Worm (Caenorhabditis elegans) whole organism, late embryonic: ENCODE measurements around the gene srh-1.

Source experiments
- F13H6.1 ChIP-seq: sonication (generic microtip); optimal IDR thresholded peaks from 2 replicates; lab custom pipeline; 2016; ENCODE audit warnings: missing genetic modification characterization, missing compliant biosample characterization
- K09A11.1 ChIP-seq: sonication (generic microtip); optimal IDR thresholded peaks from 2 replicates; lab custom pipeline; 2017; ENCODE audit warnings: antibody characterized with exemption, mild to moderate bottlenecking, missing genetic modification characterization, missing compliant biosample characterization; ENCODE audit not compliant: insufficient read depth
- Y22D7AL.16 ChIP-seq: sonication (generic microtip); optimal IDR thresholded peaks from 2 replicates; lab custom pipeline; 2016; ENCODE audit warnings: missing genetic modification characterization, missing compliant biosample characterization
- ama-1 ChIP-seq: fragments of 150-350 bp; optimal IDR thresholded peaks from 2 replicates; lab custom pipeline; 2014
- ceh-19 ChIP-seq: fragments of 200-800 bp; sonication (Bioruptor generic); optimal IDR thresholded peaks from 2 replicates; lab custom pipeline; 2018; ENCODE audit warnings: mild to moderate bottlenecking, missing genetic modification characterization, missing compliant biosample characterization
- ceh-2 ChIP-seq: sonication (generic microtip); optimal IDR thresholded peaks from 2 replicates; lab custom pipeline; 2016; ENCODE audit warnings: missing genotype, missing genetic modification characterization, missing compliant biosample characterization
- ceh-22 ChIP-seq: sonication (generic microtip); optimal IDR thresholded peaks from 2 replicates; lab custom pipeline; 2017; ENCODE audit warnings: missing biosample characterization, missing genetic modification characterization
- ceh-24 ChIP-seq: sonication (generic microtip); optimal IDR thresholded peaks from 2 replicates; lab custom pipeline; 2016; ENCODE audit warnings: mild to moderate bottlenecking, missing genetic modification characterization, missing compliant biosample characterization
- ceh-31 ChIP-seq: sonication (generic microtip); optimal IDR thresholded peaks from 2 replicates; lab custom pipeline; 2016; ENCODE audit warnings: missing genetic modification characterization, missing compliant biosample characterization
- ceh-48 ChIP-seq: sonication (generic microtip); optimal IDR thresholded peaks from 2 replicates; lab custom pipeline; 2016; ENCODE audit warnings: missing genetic modification characterization, inconsistent platforms, missing compliant biosample characterization
- che-1 ChIP-seq: sonication (generic microtip); optimal IDR thresholded peaks from 2 replicates; lab custom pipeline; 2016; ENCODE audit warnings: mild to moderate bottlenecking, missing genetic modification characterization, missing compliant biosample characterization
- dmd-4 ChIP-seq: sonication (generic microtip); optimal IDR thresholded peaks from 2 replicates; lab custom pipeline; 2016; ENCODE audit warnings: borderline replicate concordance, missing genetic modification characterization, missing compliant biosample characterization
- dve-1 ChIP-seq: sonication (generic microtip); optimal IDR thresholded peaks from 2 replicates; lab custom pipeline; 2017; ENCODE audit warnings: antibody characterized with exemption, mild to moderate bottlenecking, missing genetic modification characterization, missing compliant biosample characterization
- ets-4 ChIP-seq: sonication (generic microtip); optimal IDR thresholded peaks from 2 replicates; lab custom pipeline; 2016; ENCODE audit warnings: missing genetic modification characterization, missing compliant biosample characterization
- eyg-1 ChIP-seq: sonication (generic microtip); optimal IDR thresholded peaks from 2 replicates; lab custom pipeline; 2016; ENCODE audit warnings: missing genotype, missing genetic modification characterization, missing compliant biosample characterization
- fax-1 ChIP-seq: sonication (generic microtip); optimal IDR thresholded peaks from 2 replicates; lab custom pipeline; 2016; ENCODE audit warnings: missing genotype, missing genetic modification characterization, missing compliant biosample characterization
- fkh-10 ChIP-seq: fragments of 150-350 bp; optimal IDR thresholded peaks from 2 replicates; lab custom pipeline; 2014; ENCODE audit warnings: missing biosample characterization, missing genetic modification reagents, missing genetic modification characterization
- hlh-13 ChIP-seq: fragments of 200-800 bp; sonication (Bioruptor generic); optimal IDR thresholded peaks from 2 replicates; lab custom pipeline; 2018; ENCODE audit warnings: mild to moderate bottlenecking, missing genetic modification characterization, missing compliant biosample characterization
- hlh-30 ChIP-seq: sonication (generic microtip); optimal IDR thresholded peaks from 2 replicates; lab custom pipeline; 2017; ENCODE audit warnings: antibody characterized with exemption, missing genetic modification characterization, missing compliant biosample characterization; ENCODE audit not compliant: insufficient read depth
- hlh-8 ChIP-seq: sonication (generic microtip); optimal IDR thresholded peaks from 2 replicates; lab custom pipeline; 2016; ENCODE audit warnings: missing genotype, missing genetic modification characterization, missing compliant biosample characterization
- lim-6 ChIP-seq: sonication (generic microtip); optimal IDR thresholded peaks from 2 replicates; lab custom pipeline; 2016; ENCODE audit warnings: missing genetic modification characterization, missing compliant biosample characterization
- lin-11 ChIP-seq: fragments of 200-800 bp; sonication (Bioruptor generic); optimal IDR thresholded peaks from 2 replicates; lab custom pipeline; 2018; ENCODE audit warnings: mild to moderate bottlenecking, missing genetic modification characterization, missing compliant biosample characterization
- mec-3 ChIP-seq: sonication (generic microtip); optimal IDR thresholded peaks from 2 replicates; lab custom pipeline; 2016; ENCODE audit warnings: borderline replicate concordance, missing genetic modification characterization, missing compliant biosample characterization
- nhr-11 ChIP-seq: fragments of 150-350 bp; optimal IDR thresholded peaks from 2 replicates; lab custom pipeline; 2014; ENCODE audit warnings: missing biosample characterization, missing genetic modification characterization
- npax-4 ChIP-seq: sonication (generic microtip); optimal IDR thresholded peaks from 2 replicates; lab custom pipeline; 2016; ENCODE audit warnings: missing genetic modification characterization, missing compliant biosample characterization
- odd-2 ChIP-seq: sonication (generic microtip); optimal IDR thresholded peaks from 2 replicates; lab custom pipeline; 2017; ENCODE audit warnings: antibody characterized with exemption, mild to moderate bottlenecking, missing genetic modification characterization, missing compliant biosample characterization
- pag-3 ChIP-seq: sonication (generic microtip); optimal IDR thresholded peaks from 2 replicates; lab custom pipeline; 2016; ENCODE audit warnings: missing compliant biosample characterization, missing genetic modification characterization, borderline replicate concordance
- pat-9 ChIP-seq: fragments of 200-800 bp; sonication (Bioruptor generic); optimal IDR thresholded peaks from 2 replicates; lab custom pipeline; 2018; ENCODE audit warnings: mild to moderate bottlenecking, missing genetic modification characterization, moderate library complexity, missing compliant biosample characterization
- pha-4 ChIP-seq: fragments of 150-350 bp; optimal IDR thresholded peaks from 2 replicates; lab custom pipeline; 2018; ENCODE audit warnings: missing biosample characterization, missing genetic modification reagents, missing genetic modification characterization
- pqm-1 ChIP-seq: sonication (generic microtip); optimal IDR thresholded peaks from 2 replicates; lab custom pipeline; 2016; ENCODE audit warnings: missing genetic modification characterization, missing compliant biosample characterization
- pros-1 ChIP-seq: fragments of 150-350 bp; optimal IDR thresholded peaks from 2 replicates; lab custom pipeline; 2014; ENCODE audit warnings: missing biosample characterization, missing genetic modification reagents, missing genetic modification characterization
- ref-2 ChIP-seq: sonication (generic microtip); optimal IDR thresholded peaks from 2 replicates; lab custom pipeline; 2016; ENCODE audit warnings: missing genetic modification characterization, missing compliant biosample characterization
- rnt-1 ChIP-seq: sonication (generic microtip); optimal IDR thresholded peaks from 2 replicates; lab custom pipeline; 2016; ENCODE audit warnings: missing genetic modification characterization, missing compliant biosample characterization
- sox-2 ChIP-seq: fragments of 200-800 bp; sonication (Bioruptor generic); IDR thresholded peaks from 2 replicates; pipeline ENCODE4 v1.3.6; 2022; ENCODE audit warnings: missing genetic modification reagents, missing genetic modification characterization, missing compliant biosample characterization
- syd-9 ChIP-seq: sonication (generic microtip); optimal IDR thresholded peaks from 2 replicates; lab custom pipeline; 2016; ENCODE audit warnings: mild to moderate bottlenecking, missing genetic modification characterization, moderate library complexity, missing compliant biosample characterization
- tbx-2 ChIP-seq: sonication (generic microtip); optimal IDR thresholded peaks from 2 replicates; lab custom pipeline; 2016; ENCODE audit warnings: missing genetic modification characterization, missing compliant biosample characterization
- tbx-7 ChIP-seq: sonication (generic microtip); optimal IDR thresholded peaks from 2 replicates; lab custom pipeline; 2016; ENCODE audit warnings: missing genotype, missing genetic modification characterization, missing compliant biosample characterization
- ttx-3 ChIP-seq: sonication (generic microtip); optimal IDR thresholded peaks from 2 replicates; lab custom pipeline; 2016; ENCODE audit warnings: missing genetic modification reagents, missing genetic modification characterization, missing compliant biosample characterization
- unc-42 ChIP-seq: sonication (generic microtip); optimal IDR thresholded peaks from 2 replicates; lab custom pipeline; 2016; ENCODE audit warnings: missing genotype, missing genetic modification characterization, missing compliant biosample characterization
- zip-5 ChIP-seq: sonication (generic microtip); optimal IDR thresholded peaks from 2 replicates; lab custom pipeline; 2016; ENCODE audit warnings: missing genetic modification characterization, missing compliant biosample characterization

srh-1 gene

DNA sequence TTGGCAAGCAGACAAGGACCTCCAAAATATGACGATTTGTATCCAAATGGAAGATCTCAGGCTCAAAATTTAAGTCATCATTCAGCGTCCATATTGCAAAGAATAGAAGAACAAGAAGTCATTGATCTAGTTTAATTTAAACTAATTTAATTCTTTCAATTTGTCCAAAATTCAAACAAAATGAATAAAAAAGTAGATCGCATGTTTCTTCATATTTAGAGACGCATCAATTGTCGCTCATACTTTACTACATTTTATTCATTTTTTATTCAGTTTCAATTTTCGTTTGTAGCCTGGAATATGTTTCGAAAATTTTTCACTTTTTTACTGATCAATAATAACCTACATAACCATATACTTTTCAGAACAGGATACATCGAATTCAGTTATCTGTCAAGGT lies 6.8 kb downstream of the srh-1 start, which contains the start of gene T11F9.21:
Gene T11F9.21, plus strand, starts transcription at position 301 of the 400 bp plus-strand sequence.
- TF ChIP-seq pat-9 = no peak
- TF ChIP-seq tbx-7 (tag; lab: Kevin White, UChicago) = no peak
- no peak for TF ChIP-seq Y22D7AL.16 (tag; lab: Kevin White, UChicago)
- no peak for TF ChIP-seq eyg-1 (tag; lab: Kevin White, UChicago)
- TF ChIP-seq hlh-30 (tag; lab: Kevin White, UChicago) = no peak
- no peak for TF ChIP-seq hlh-8 (tag; lab: Kevin White, UChicago)
- no peak for TF ChIP-seq ceh-2 (tag; lab: Kevin White, UChicago)
- TF ChIP-seq ets-4 (tag; lab: Kevin White, UChicago) = no peak
- TF ChIP-seq che-1 (tag; lab: Kevin White, UChicago) = no peak
- TF ChIP-seq ceh-19 (GFP tag; lab: Kevin White, UChicago) = no peak
- TF ChIP-seq tbx-2 (tag; lab: Kevin White, UChicago) = no peak
- no peak for TF ChIP-seq ceh-48 (tag; lab: Kevin White, UChicago)
- TF ChIP-seq sox-2 = no peak
- no peak for TF ChIP-seq rnt-1 (tag; lab: Kevin White, UChicago)
- no peak for TF ChIP-seq ceh-24

ce11 chrV:11496283-11496682 lies 10.6 kb downstream of the srh-1 start, which contains the start of gene htrl-1:
htrl-1 (minus strand) TSS chrV:11496383.
- TF ChIP-seq sox-2 (no peak), pag-3 (tag; lab: Kevin White, UChicago) (no peak), zip-5 (tag; lab: Kevin White, UChicago) (no peak), ceh-31 (tag; lab: Kevin White, UChicago) (no peak), ama-1 (lab: Kevin White, UChicago) (no peak), ref-2 (tag; lab: Kevin White, UChicago) (no peak), odd-2 (no peak), ets-4 (tag; lab: Kevin White, UChicago) (no peak), rnt-1 (tag; lab: Kevin White, UChicago) (no peak), dve-1 (tag; lab: Kevin White, UChicago) (no peak), hlh-8 (tag; lab: Kevin White, UChicago) (no peak), pros-1 (tag; lab: Kevin White, UChicago) (no peak), fkh-10 (GFP tag; lab: Kevin White, UChicago) (no peak), mec-3 (tag; lab: Kevin White, UChicago) (no peak), nhr-11 (tag; lab: Kevin White, UChicago) (no peak), dmd-4 (no peak), K09A11.1 (tag; lab: Kevin White, UChicago) (no peak), lim-6 (tag; lab: Kevin White, UChicago) (no peak)

- TF ChIP-seq ceh-31 (tag; lab: Kevin White, UChicago) (no peak), fkh-10 (GFP tag; lab: Kevin White, UChicago) (no peak), pros-1 (tag; lab: Kevin White, UChicago) (no peak), lin-11 (tag; lab: Kevin White, UChicago) (no peak), fax-1 (tag; lab: Kevin White, UChicago) (no peak), hlh-13 (GFP tag; lab: Kevin White, UChicago) (no peak), hlh-30 (tag; lab: Kevin White, UChicago) (no peak), unc-42 (tag; lab: Kevin White, UChicago) (no peak), npax-4 (tag; lab: Kevin White, UChicago) (no peak), ceh-22 (tag; lab: Kevin White, UChicago) (no peak), eyg-1 (tag; lab: Kevin White, UChicago) (no peak), ets-4 (tag; lab: Kevin White, UChicago) (no peak), F13H6.1 (no peak), pha-4 (tag; lab: Kevin White, UChicago) (no peak), syd-9 (tag; lab: Kevin White, UChicago) (no peak), ttx-3 (no peak), odd-2 (no peak), pqm-1 (tag; lab: Kevin White, UChicago) (no peak)
- TF ChIP-seq, all 69 proteins: peak for 0
These were observed 11.8 kb downstream of the srh-1 start for ce11 chrV:11497475-11497874.
